Worm (Caenorhabditis elegans) whole organism, L4 larva: ENCODE measurements around the gene C06C3.4.

Experiments
- F26F4.8 ChIP-seq: fragments of 200-800 bp; sonication (Bioruptor generic); conservative IDR thresholded peaks from 2 replicates; pipeline ENCODE4 v1.3.6; 2022; ENCODE audit warnings: missing genetic modification characterization, missing compliant biosample characterization
- F44E2.7 ChIP-seq: fragments of 200-800 bp; sonication (Bioruptor generic); IDR thresholded peaks from 2 replicates; pipeline ENCODE4 v2.1.2; 2022; ENCODE audit warnings: missing genetic modification characterization, missing compliant biosample characterization
- T20F7.1 ChIP-seq: fragments of 200-800 bp; sonication (Bioruptor generic); optimal IDR thresholded peaks from 2 replicates; lab custom pipeline; 2018; ENCODE audit warnings: mild to moderate bottlenecking, missing genetic modification characterization, missing compliant biosample characterization
- aly-2 ChIP-seq: sonication (generic microtip); optimal IDR thresholded peaks from 2 replicates; lab custom pipeline; 2018; ENCODE audit warnings: missing biosample characterization, missing genetic modification characterization
- ceh-28 ChIP-seq: fragments of 150-350 bp; optimal IDR thresholded peaks from 2 replicates; lab custom pipeline; 2014; ENCODE audit warnings: missing biosample characterization, missing genetic modification reagents, missing genetic modification characterization
- ceh-82 ChIP-seq: sonication (generic microtip); optimal IDR thresholded peaks from 2 replicates; lab custom pipeline; 2017; ENCODE audit warnings: missing biosample characterization, missing genetic modification characterization
- daf-12 ChIP-seq: fragments of 150-350 bp; optimal IDR thresholded peaks from 2 replicates; lab custom pipeline; 2014; ENCODE audit warnings: missing biosample characterization, missing genetic modification reagents, missing genetic modification characterization
- daf-16 ChIP-seq, 3 experiments: sonication (generic microtip); optimal IDR thresholded peaks; 2 replicates each; lab custom pipeline; 2016 to 2017; ENCODE audit warnings: missing genetic modification characterization in 3 of 3, missing genetic modification reagents in 3 of 3, mild to moderate bottlenecking in 2 of 3, missing compliant biosample characterization in 2 of 3, missing biosample characterization in 1 of 3, moderate library complexity in 1 of 3
- daf-19 ChIP-seq: fragments of 200-800 bp; sonication (Bioruptor generic); conservative IDR thresholded peaks from 2 replicates; pipeline ENCODE4 v1.3.6; 2022; ENCODE audit warnings: missing genetic modification characterization, missing compliant biosample characterization
- dmd-6 ChIP-seq: fragments of 200-800 bp; sonication (Bioruptor generic); IDR thresholded peaks from 2 replicates; pipeline ENCODE4 v1.3.6; 2022; ENCODE audit warnings: missing genetic modification reagents, missing genetic modification characterization, missing compliant biosample characterization
- dmd-8 ChIP-seq: fragments of 200-800 bp; sonication (Bioruptor generic); IDR thresholded peaks from 2 replicates; pipeline ENCODE4 v1.3.6; 2022; ENCODE audit warnings: missing genetic modification characterization, missing compliant biosample characterization
- duxl-1 ChIP-seq: sonication (generic microtip); optimal IDR thresholded peaks from 2 replicates; lab custom pipeline; 2016; ENCODE audit warnings: mild to moderate bottlenecking, missing genetic modification characterization, moderate library complexity, missing compliant biosample characterization; ENCODE audit not compliant: poor library complexity
- egl-27 ChIP-seq: sonication (generic microtip); optimal IDR thresholded peaks from 3 replicates; lab custom pipeline; 2017; ENCODE audit warnings: missing biosample characterization, missing genetic modification reagents, missing genetic modification characterization
- hif-1 ChIP-seq, 2 experiments: sonication (generic microtip); optimal IDR thresholded peaks; 2 replicates each; lab custom pipeline; 2016 to 2017; ENCODE audit warnings: missing compliant biosample characterization in 2 of 2, missing genetic modification characterization in 2 of 2, missing genetic modification reagents in 2 of 2, missing genotype in 2 of 2, mild to moderate bottlenecking in 1 of 2
- hlh-30 ChIP-seq: sonication (generic microtip); optimal IDR thresholded peaks from 2 replicates; lab custom pipeline; 2017; ENCODE audit warnings: antibody characterized with exemption, mild to moderate bottlenecking, missing genetic modification characterization, missing compliant biosample characterization; ENCODE audit not compliant: insufficient read depth
- jun-1 ChIP-seq: fragments of 150-350 bp; optimal IDR thresholded peaks from 2 replicates; lab custom pipeline; 2014; ENCODE audit warnings: missing biosample characterization, missing genetic modification reagents, missing genetic modification characterization
- lin-1 ChIP-seq: fragments of 200-800 bp; sonication (Bioruptor generic); IDR thresholded peaks from 2 replicates; pipeline ENCODE4 v1.3.6; 2022; ENCODE audit warnings: missing genetic modification reagents, missing genetic modification characterization, missing compliant biosample characterization
- lin-13 ChIP-seq: fragments of 150-350 bp; optimal IDR thresholded peaks from 2 replicates; lab custom pipeline; 2014; ENCODE audit warnings: missing biosample characterization, missing genetic modification reagents, missing genetic modification characterization
- madf-5 ChIP-seq, 2 experiments: fragments of 200-800 bp; sonication (Bioruptor generic); IDR thresholded peaks; 2 replicates each; pipeline ENCODE4 v1.3.6; 2022; ENCODE audit warnings: missing compliant biosample characterization in 2 of 2, missing genetic modification characterization in 2 of 2
- mdl-1 ChIP-seq, 2 experiments: fragments of 150-350 bp in 1 of 2; sonication (generic microtip) in 1 of 2; optimal IDR thresholded peaks; 2 replicates each; lab custom pipeline; 2014 to 2017; ENCODE audit warnings: missing biosample characterization in 2 of 2, missing genetic modification characterization in 2 of 2
- mdt-29 ChIP-seq: fragments of 200-800 bp; sonication (Bioruptor generic); IDR thresholded peaks from 2 replicates; pipeline ENCODE4 v1.3.6; 2022; ENCODE audit warnings: missing genetic modification reagents, missing genetic modification characterization, missing compliant biosample characterization
- mxl-2 ChIP-seq: fragments of 200-800 bp; sonication (Bioruptor generic); conservative IDR thresholded peaks from 2 replicates; pipeline ENCODE4 v1.3.6; 2022; ENCODE audit warnings: missing genetic modification reagents, missing genetic modification characterization, missing compliant biosample characterization
- mxl-3 ChIP-seq: fragments of 200-800 bp; sonication (Bioruptor generic); optimal IDR thresholded peaks from 2 replicates; lab custom pipeline; 2018; ENCODE audit warnings: mild to moderate bottlenecking, missing genetic modification characterization, missing compliant biosample characterization
- nhr-11 ChIP-seq: fragments of 150-350 bp; optimal IDR thresholded peaks from 2 replicates; lab custom pipeline; 2014; ENCODE audit warnings: missing biosample characterization, missing genetic modification characterization
- nhr-237 ChIP-seq: sonication (generic microtip); optimal IDR thresholded peaks from 2 replicates; lab custom pipeline; 2017; ENCODE audit warnings: missing biosample characterization, missing genetic modification characterization
- nhr-6 ChIP-seq: fragments of 150-350 bp; optimal IDR thresholded peaks from 2 replicates; lab custom pipeline; 2014; ENCODE audit warnings: missing biosample characterization, missing genetic modification characterization
- nhr-76 ChIP-seq: fragments of 150-350 bp; optimal IDR thresholded peaks from 2 replicates; lab custom pipeline; 2014; ENCODE audit warnings: missing biosample characterization, missing genetic modification characterization
- php-3 ChIP-seq: fragments of 200-800 bp; sonication (Bioruptor generic); IDR thresholded peaks from 2 replicates; pipeline ENCODE4 v1.3.6; 2022; ENCODE audit warnings: missing genetic modification reagents, missing genetic modification characterization, missing compliant biosample characterization
- pqm-1 ChIP-seq: sonication (generic microtip); optimal IDR thresholded peaks from 2 replicates; lab custom pipeline; 2017; ENCODE audit warnings: missing biosample characterization, missing genetic modification characterization
- spr-3 ChIP-seq: fragments of 200-800 bp; sonication (Bioruptor generic); optimal IDR thresholded peaks from 2 replicates; lab custom pipeline; 2018; ENCODE audit warnings: mild to moderate bottlenecking, missing genetic modification characterization, missing compliant biosample characterization
- unc-62 ChIP-seq, 3 experiments: fragments of 150-350 bp in 1 of 3; sonication (generic microtip); optimal IDR thresholded peaks in 2 of 3; peaks in 1 of 3; 1 replicate in 1 of 3; 2 replicates in 2 of 3; lab custom pipeline; 2014 to 2017; ENCODE audit warnings: missing biosample characterization in 3 of 3, missing genetic modification characterization in 3 of 3, missing genetic modification reagents in 3 of 3, missing genotype in 1 of 3
- zag-1 ChIP-seq: fragments of 150-350 bp; optimal IDR thresholded peaks from 2 replicates; lab custom pipeline; 2014; ENCODE audit warnings: missing biosample characterization, missing genetic modification characterization
- zfp-3 ChIP-seq: fragments of 200-800 bp; sonication (Bioruptor generic); conservative IDR thresholded peaks from 2 replicates; pipeline ENCODE4 v1.3.6; 2022; ENCODE audit warnings: missing genetic modification reagents, missing genetic modification characterization, missing compliant biosample characterization
- zip-2 ChIP-seq: fragments of 150-350 bp; optimal IDR thresholded peaks from 2 replicates; lab custom pipeline; 2014; ENCODE audit warnings: missing biosample characterization, missing genetic modification characterization

C06C3.4 gene

ce11 chrII:9372393-9372792, 698 bp upstream of the C06C3.4 start, which contains the start of gene C06C3.3:
TSS of gene C06C3.3 (minus strand) at chrII:9372493.
- TF ChIP-seq F44E2.7 (GFP tag; lab: Robert Waterston, UW) (no peak), lin-1 (no peak), ceh-28 (tag; lab: Kevin White, UChicago) (no peak), aly-2 (no peak), mdl-1 (tag; optimal IDR thresholded peaks at IDR 0.05; lab: Kevin White, UChicago) (no peak), egl-27 (tag; lab: Kevin White, UChicago) (no peak), daf-12 (tag; lab: Kevin White, UChicago) (no peak), duxl-1 (tag; lab: Kevin White, UChicago) (no peak), mdt-29 (no peak), jun-1 (no peak), ceh-82 (tag; lab: Kevin White, UChicago) (no peak), zag-1 (tag; lab: Kevin White, UChicago) (no peak)

ce11 chrII:9374807-9375206, 1.7 kb downstream of the C06C3.4 start, which contains the start of gene C06C3.12:
TSS of gene C06C3.12 (plus strand) at chrII:9375107.
- no peak for TF ChIP-seq hif-1 (tag; optimal IDR thresholded peaks at IDR 0.05; lab: Kevin White, UChicago)
- TF ChIP-seq daf-16 (GFP tag; optimal IDR thresholded peaks at IDR 0.05; lab: Kevin White, UChicago), result no peak
- TF ChIP-seq daf-16 (tag; optimal IDR thresholded peaks at IDR 0.05; lab: Kevin White, UChicago), result peak; percentile 43

ce11 chrII:9377158-9377557, 4.1 kb downstream of the C06C3.4 start, which contains the start of gene C06C3.10:
TSS of gene C06C3.10 (minus strand) at chrII:9377258.
- TF ChIP-seq unc-62 (GFP tag; optimal IDR thresholded peaks at IDR 0.05 in 1 of 2; lab: Kevin White, UChicago) (no peak), unc-62 (tag; optimal IDR thresholded peaks at IDR 0.05; lab: Kevin White, UChicago) (no peak), daf-12 (tag; lab: Kevin White, UChicago) (no peak)

- TF ChIP-seq pqm-1 (peak; percentile 26), jun-1 (no peak), dmd-8 (no peak), daf-16 (GFP tag; optimal IDR thresholded peaks at IDR 0.05; lab: Kevin White, UChicago) (no peak), daf-16 (tag; optimal IDR thresholded peaks at IDR 0.05; lab: Kevin White, UChicago) (peak; percentile 72), mxl-2 (no peak), nhr-11 (tag; lab: Kevin White, UChicago) (no peak), zfp-3 (no peak), nhr-76 (no peak), lin-1 (no peak), duxl-1 (tag; lab: Kevin White, UChicago) (no peak), mxl-3 (GFP tag; lab: Kevin White, UChicago) (no peak), T20F7.1 (GFP tag; lab: Kevin White, UChicago) (no peak), lin-13 (no peak), php-3 (GFP tag; lab: Robert Waterston, UW) (no peak)
- TF ChIP-seq, all 104 proteins: peak for 2
Observed at ce11 chrII:9378174-9378573, 5.1 kb downstream of the C06C3.4 start.

ce11 chrII:9379796-9380195, 6.7 kb downstream of the C06C3.4 start, which contains the start of gene srh-48:
TSS of gene srh-48 (plus strand) at chrII:9380096.
- no peak for TF ChIP-seq madf-5 (GFP tag; IDR thresholded peaks at IDR 0.05; lab: Robert Waterston, UW)
- no peak for TF ChIP-seq hlh-30 (tag; lab: Kevin White, UChicago)
- no peak for TF ChIP-seq nhr-6
- no peak for TF ChIP-seq F26F4.8 (GFP tag; lab: Robert Waterston, UW)
- no peak for TF ChIP-seq zag-1 (tag; lab: Kevin White, UChicago)
- TF ChIP-seq nhr-11 (tag; lab: Kevin White, UChicago), result no peak
- TF ChIP-seq daf-19, result no peak
- no peak for TF ChIP-seq spr-3 (GFP tag; lab: Kevin White, UChicago)
- TF ChIP-seq nhr-237 (tag; lab: Kevin White, UChicago), result no peak
- TF ChIP-seq zip-2, result no peak
- TF ChIP-seq dmd-6, result no peak
